Worm (Caenorhabditis elegans) whole organism, L4 larva: ENCODE measurements around the gene cox-6C.

Experiments
- ceh-82 ChIP-seq: sonication (generic microtip); optimal IDR thresholded peaks from 2 replicates; lab custom pipeline; 2017; ENCODE audit warnings: missing biosample characterization, missing genetic modification characterization
- dpl-1 ChIP-seq: fragments of 150-350 bp; optimal IDR thresholded peaks from 2 replicates; lab custom pipeline; 2014; ENCODE audit warnings: missing biosample characterization, missing genetic modification reagents, missing genetic modification characterization
- fos-1 ChIP-seq: fragments of 150-350 bp; optimal IDR thresholded peaks from 2 replicates; lab custom pipeline; 2014; ENCODE audit warnings: missing biosample characterization, missing genetic modification characterization
- nhr-77 ChIP-seq: fragments of 150-350 bp; optimal IDR thresholded peaks from 2 replicates; lab custom pipeline; 2014; ENCODE audit warnings: missing biosample characterization, missing genetic modification characterization
- snpc-1.2 ChIP-seq: fragments of 200-800 bp; sonication (Bioruptor generic); IDR thresholded peaks from 2 replicates; pipeline ENCODE4 v1.3.6; 2022; ENCODE audit warnings: missing genetic modification reagents, missing genetic modification characterization, missing compliant biosample characterization

ce11 chrIV:133968-134367 lies 7.4 kb downstream of the cox-6C start:
- TF ChIP-seq dpl-1 (no peak), snpc-1.2 (GFP tag; lab: Robert Waterston, UW) (no peak), nhr-77 (tag; lab: Kevin White, UChicago) (no peak), fos-1 (tag; lab: Kevin White, UChicago) (no peak), ceh-82 (no peak)
